Fruit fly (Drosophila melanogaster) S2 (cell line): ENCODE results near the gene Eig71Ed.

Experiments
- CG8478 ChIP-seq: fragments of >200 bp; optimal IDR thresholded peaks from 2 replicates; lab custom pipeline; 2018
- CTCF ChIP-seq, 2 experiments: fragments of >200 bp; optimal IDR thresholded peaks; 2 replicates each; lab custom pipeline; 2018

DNA sequence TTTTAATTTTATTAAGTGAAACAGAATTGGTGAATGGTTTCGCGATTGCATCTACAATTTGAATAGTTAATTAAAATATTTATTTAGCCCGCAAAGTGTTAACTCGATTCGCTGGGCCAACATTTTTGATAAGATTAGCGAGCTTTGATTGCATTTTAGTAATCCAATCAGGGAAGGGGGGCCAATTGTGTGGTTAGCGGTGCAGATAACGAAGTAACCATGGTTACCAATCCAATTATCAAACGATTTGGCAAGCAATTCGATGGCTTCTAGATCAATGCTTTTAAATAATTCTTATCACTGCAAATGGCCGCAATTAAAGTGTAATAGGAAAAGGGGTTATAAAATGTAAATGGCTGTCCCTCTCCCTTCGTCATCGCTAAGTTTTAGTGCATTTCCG, 40.1 kb downstream of the Eig71Ed start:
- no peak for TF ChIP-seq CG8478 (lab: Kevin White, UChicago)
- no peak for TF ChIP-seq CTCF (optimal IDR thresholded peaks at IDR 0.05; lab: Kevin White, UChicago)
